Worm (Caenorhabditis elegans) whole organism, young adult: ENCODE measurements around the gene F11A5.5.

Experiments used
- D2030.7 ChIP-seq: fragments of 200-800 bp; sonication (Bioruptor generic); IDR thresholded peaks from 2 replicates; pipeline ENCODE4 v1.3.6; 2022; ENCODE audit warnings: missing genetic modification reagents, missing genetic modification characterization, missing compliant biosample characterization
- F10E7.11 ChIP-seq: sonication (generic microtip); optimal IDR thresholded peaks from 2 replicates; lab custom pipeline; 2017; ENCODE audit warnings: mild to moderate bottlenecking, missing genetic modification characterization, moderate library complexity, missing compliant biosample characterization
- F52B5.7 ChIP-seq: sonication (generic microtip); optimal IDR thresholded peaks from 2 replicates; lab custom pipeline; 2016; ENCODE audit warnings: mild to moderate bottlenecking, missing genetic modification characterization, missing compliant biosample characterization
- F57A8.1 ChIP-seq: fragments of 200-800 bp; sonication (Bioruptor generic); optimal IDR thresholded peaks from 2 replicates; lab custom pipeline; 2018; ENCODE audit warnings: mild to moderate bottlenecking, missing genetic modification characterization, moderate library complexity, missing compliant biosample characterization
- K12H6.12 ChIP-seq: fragments of 200-800 bp; sonication (Bioruptor generic); optimal IDR thresholded peaks from 2 replicates; lab custom pipeline; 2018; ENCODE audit warnings: mild to moderate bottlenecking, missing genetic modification characterization, missing compliant biosample characterization
- T07F8.4 ChIP-seq: sonication (generic microtip); optimal IDR thresholded peaks from 2 replicates; lab custom pipeline; 2016; ENCODE audit warnings: mild to moderate bottlenecking, missing genetic modification characterization, moderate library complexity, missing compliant biosample characterization
- Y53F4B.3 ChIP-seq: fragments of 200-800 bp; sonication (Bioruptor generic); IDR thresholded peaks from 2 replicates; pipeline ENCODE4 v1.3.6; 2022; ENCODE audit warnings: missing genetic modification reagents, missing genetic modification characterization, missing compliant biosample characterization
- Y56A3A.18 ChIP-seq: fragments of 200-800 bp; sonication (Bioruptor generic); IDR thresholded peaks from 2 replicates; pipeline ENCODE4 v1.3.6; 2022; ENCODE audit warnings: missing genetic modification reagents, missing genetic modification characterization, missing compliant biosample characterization
- Y79H2A.3 ChIP-seq: fragments of 200-800 bp; sonication (Bioruptor generic); conservative IDR thresholded peaks from 2 replicates; pipeline ENCODE4 v1.3.6; 2022; ENCODE audit warnings: missing genetic modification reagents, missing genetic modification characterization, missing compliant biosample characterization
- akir-1 ChIP-seq: fragments of 200-800 bp; sonication (Bioruptor generic); optimal IDR thresholded peaks from 2 replicates; lab custom pipeline; 2018; ENCODE audit warnings: mild to moderate bottlenecking, missing genetic modification characterization, moderate library complexity, missing compliant biosample characterization
- aptf-2 ChIP-seq: fragments of 200-800 bp; sonication (Bioruptor generic); conservative IDR thresholded peaks from 2 replicates; pipeline ENCODE4 v1.3.6; 2022; ENCODE audit warnings: missing genetic modification reagents, missing genetic modification characterization, missing compliant biosample characterization
- ceh-100 ChIP-seq: fragments of 200-800 bp; sonication (Bioruptor generic); IDR thresholded peaks from 2 replicates; pipeline ENCODE4 v1.3.6; 2022; ENCODE audit warnings: missing genetic modification reagents, missing genetic modification characterization, missing compliant biosample characterization
- ceh-40 ChIP-seq: fragments of 200-800 bp; sonication (Bioruptor generic); IDR thresholded peaks from 2 replicates; pipeline ENCODE4 v1.3.6; 2022; ENCODE audit warnings: missing genetic modification characterization, missing compliant biosample characterization
- ceh-58 ChIP-seq: fragments of 200-800 bp; sonication (Bioruptor generic); IDR thresholded peaks from 2 replicates; pipeline ENCODE4 v1.3.6; 2022; ENCODE audit warnings: missing genetic modification characterization, missing compliant biosample characterization
- egl-44 ChIP-seq: fragments of 200-800 bp; sonication (Bioruptor generic); IDR thresholded peaks from 2 replicates; pipeline ENCODE4 v1.3.6; 2022; ENCODE audit warnings: missing genetic modification reagents, missing genetic modification characterization, missing compliant biosample characterization
- ekl-4 ChIP-seq: fragments of 200-800 bp; sonication (Bioruptor generic); IDR thresholded peaks from 2 replicates; pipeline ENCODE4 v1.3.6; 2022; ENCODE audit warnings: missing genetic modification reagents, missing genetic modification characterization, missing compliant biosample characterization
- fkh-3 ChIP-seq: sonication (generic microtip); optimal IDR thresholded peaks from 2 replicates; lab custom pipeline; 2016; ENCODE audit warnings: mild to moderate bottlenecking, missing genetic modification characterization, missing compliant biosample characterization
- him-1 ChIP-seq: sonication (generic microtip); optimal IDR thresholded peaks from 2 replicates; lab custom pipeline; 2016; ENCODE audit warnings: missing genotype, missing genetic modification reagents, missing genetic modification characterization, missing compliant biosample characterization
- hrde-1 ChIP-seq: sonication (generic microtip); optimal IDR thresholded peaks from 2 replicates; lab custom pipeline; 2016; ENCODE audit warnings: missing genetic modification characterization, mild to moderate bottlenecking, missing compliant biosample characterization, moderate library complexity, missing genotype, missing genetic modification reagents, borderline replicate concordance
- hsf-1 ChIP-seq: fragments of 200-800 bp; sonication (Bioruptor generic); IDR thresholded peaks from 2 replicates; pipeline ENCODE4 v1.3.6; 2022; ENCODE audit warnings: missing genetic modification reagents, missing genetic modification characterization, missing compliant biosample characterization
- lag-1 ChIP-seq: fragments of 200-800 bp; sonication (Bioruptor generic); IDR thresholded peaks from 2 replicates; pipeline ENCODE4 v1.3.6; 2022; ENCODE audit warnings: missing genetic modification reagents, missing genetic modification characterization, missing compliant biosample characterization
- let-526 ChIP-seq: fragments of 200-800 bp; sonication (Bioruptor generic); IDR thresholded peaks from 2 replicates; pipeline ENCODE4 v1.3.6; 2022; ENCODE audit warnings: missing genetic modification reagents, missing genetic modification characterization, missing compliant biosample characterization
- lin-26 ChIP-seq: fragments of 200-800 bp; sonication (Bioruptor generic); IDR thresholded peaks from 2 replicates; pipeline ENCODE4 v1.3.6; 2022; ENCODE audit warnings: missing genetic modification reagents, missing genetic modification characterization, missing compliant biosample characterization
- lin-40 ChIP-seq: sonication (generic microtip); optimal IDR thresholded peaks from 2 replicates; lab custom pipeline; 2016; ENCODE audit warnings: missing genetic modification characterization, mild to moderate bottlenecking, missing compliant biosample characterization, missing genotype, missing genetic modification reagents
- lsl-1 ChIP-seq: fragments of 200-800 bp; sonication (Bioruptor generic); optimal IDR thresholded peaks from 2 replicates; lab custom pipeline; 2018; ENCODE audit warnings: mild to moderate bottlenecking, missing genetic modification characterization, moderate library complexity, missing compliant biosample characterization
- madf-3 ChIP-seq: fragments of 200-800 bp; sonication (Bioruptor generic); IDR thresholded peaks from 2 replicates; pipeline ENCODE4 v1.3.6; 2022; ENCODE audit warnings: missing genetic modification reagents, missing genetic modification characterization, missing compliant biosample characterization
- mel-28 ChIP-seq: sonication (generic microtip); optimal IDR thresholded peaks from 2 replicates; lab custom pipeline; 2016; ENCODE audit warnings: borderline replicate concordance, mild to moderate bottlenecking, missing genetic modification characterization, missing compliant biosample characterization
- mes-4 ChIP-seq: sonication (generic microtip); optimal IDR thresholded peaks from 2 replicates; lab custom pipeline; 2016; ENCODE audit warnings: missing genotype, missing genetic modification characterization, missing compliant biosample characterization
- mxl-1 ChIP-seq: sonication (generic microtip); optimal IDR thresholded peaks from 2 replicates; lab custom pipeline; 2016; ENCODE audit warnings: missing genetic modification characterization, missing compliant biosample characterization
- nfya-1 ChIP-seq: sonication (generic microtip); optimal IDR thresholded peaks from 2 replicates; lab custom pipeline; 2017; ENCODE audit warnings: antibody characterized with exemption, missing compliant biosample characterization, missing genetic modification characterization, borderline replicate concordance; ENCODE audit not compliant: insufficient read depth
- nhr-179 ChIP-seq: sonication (generic microtip); optimal IDR thresholded peaks from 2 replicates; lab custom pipeline; 2016; ENCODE audit warnings: mild to moderate bottlenecking, missing genetic modification characterization, missing compliant biosample characterization
- pha-4 ChIP-seq: fragments of 150-350 bp; sonication (generic microtip); optimal IDR thresholded peaks from 2 replicates; lab custom pipeline; 2014; ENCODE audit warnings: missing biosample characterization, missing genetic modification reagents, missing genetic modification characterization
- rec-8 ChIP-seq, 2 experiments: sonication (generic microtip); optimal IDR thresholded peaks; 2 replicates each; lab custom pipeline; 2016; ENCODE audit warnings: mild to moderate bottlenecking in 2 of 2, missing genetic modification characterization in 2 of 2, missing genetic modification reagents in 2 of 2, missing genotype in 2 of 2, missing biosample characterization in 1 of 2, missing compliant biosample characterization in 1 of 2, moderate library complexity in 1 of 2
- repo-1 ChIP-seq: sonication (generic microtip); optimal IDR thresholded peaks from 2 replicates; lab custom pipeline; 2017; ENCODE audit warnings: mild to moderate bottlenecking, missing genetic modification characterization, missing compliant biosample characterization
- snpc-1.1 ChIP-seq: sonication (generic microtip); optimal IDR thresholded peaks from 2 replicates; lab custom pipeline; 2017; ENCODE audit warnings: missing genetic modification characterization, mild to moderate bottlenecking, missing compliant biosample characterization, antibody characterized with exemption, moderate library complexity, missing genotype, missing genetic modification reagents; ENCODE audit not compliant: insufficient read depth
- snpc-3.4 ChIP-seq: sonication (generic microtip); optimal IDR thresholded peaks from 2 replicates; lab custom pipeline; 2017; ENCODE audit warnings: missing genetic modification characterization, mild to moderate bottlenecking, missing compliant biosample characterization, antibody characterized with exemption, moderate library complexity, missing genotype, missing genetic modification reagents
- snpc-4 ChIP-seq, 5 experiments: fragments of 150-350 bp in 1 of 5; sonication (generic microtip) in 4 of 5; optimal IDR thresholded peaks; 2 replicates each; lab custom pipeline; 2014 to 2018; ENCODE audit warnings: missing genetic modification characterization in 5 of 5, missing biosample characterization in 3 of 5, antibody characterized with exemption in 2 of 5, mild to moderate bottlenecking in 2 of 5, missing compliant biosample characterization in 2 of 5, missing genotype in 2 of 5, moderate library complexity in 2 of 5, missing genetic modification reagents in 1 of 5
- tlf-1 ChIP-seq: fragments of 200-800 bp; sonication (Bioruptor generic); optimal IDR thresholded peaks from 2 replicates; lab custom pipeline; 2018; ENCODE audit warnings: mild to moderate bottlenecking, missing genetic modification characterization, missing compliant biosample characterization
- xnd-1 ChIP-seq: sonication (generic microtip); optimal IDR thresholded peaks from 2 replicates; lab custom pipeline; 2016; ENCODE audit warnings: missing genotype, missing genetic modification reagents, missing genetic modification characterization, missing compliant biosample characterization
- ztf-22 ChIP-seq: fragments of 200-800 bp; sonication (Bioruptor generic); optimal IDR thresholded peaks from 2 replicates; lab custom pipeline; 2018; ENCODE audit warnings: mild to moderate bottlenecking, missing genetic modification characterization, moderate library complexity, missing compliant biosample characterization
- ztf-26 ChIP-seq: sonication (generic microtip); optimal IDR thresholded peaks from 2 replicates; lab custom pipeline; 2017; ENCODE audit warnings: missing genetic modification characterization, missing compliant biosample characterization

The F11A5.5 gene

ce11 chrV:16235135-16235534 lies 37.0 kb downstream of the F11A5.5 start, which contains the start of gene F21H7.3:
Gene F21H7.3 (minus strand): TSS chrV:16235235.
- no peak for TF ChIP-seq ceh-40 (GFP tag; lab: Robert Waterston, UW)
- no peak for TF ChIP-seq F10E7.11
- TF ChIP-seq rec-8 (tag; optimal IDR thresholded peaks at IDR 0.05; lab: Kevin White, UChicago) = no peak
- no peak for TF ChIP-seq nfya-1 (tag; lab: Kevin White, UChicago)
- TF ChIP-seq Y56A3A.18 = no peak
- no peak for TF ChIP-seq lsl-1
- TF ChIP-seq lag-1 (GFP tag; lab: Robert Waterston, UW) = no peak
- TF ChIP-seq fkh-3 (tag; lab: Kevin White, UChicago) = no peak
- TF ChIP-seq egl-44 = no peak
- no peak for TF ChIP-seq tlf-1
- TF ChIP-seq lin-26 (GFP tag; lab: Robert Waterston, UW) = no peak
- TF ChIP-seq xnd-1 (tag; lab: Kevin White, UChicago) = no peak
- TF ChIP-seq D2030.7 = no peak
- TF ChIP-seq hsf-1 (GFP tag; lab: Robert Waterston, UW) = no peak
- no peak for TF ChIP-seq lin-40 (tag; lab: Kevin White, UChicago)
- no peak for TF ChIP-seq Y53F4B.3 (GFP tag; lab: Robert Waterston, UW)
- TF ChIP-seq pha-4 (tag; lab: Kevin White, UChicago) = no peak
- TF ChIP-seq, all 124 proteins: peak for 0

ce11 chrV:16235647-16236046 lies 37.5 kb downstream of the F11A5.5 start, which contains the start of gene srh-98:
Gene srh-98 (minus strand): TSS chrV:16235747.
- TF ChIP-seq ztf-22 (GFP tag; lab: Kevin White, UChicago) (no peak), ceh-58 (GFP tag; lab: Robert Waterston, UW) (no peak), mel-28 (tag; lab: Kevin White, UChicago) (no peak), repo-1 (tag; lab: Kevin White, UChicago) (no peak), snpc-3.4 (tag; lab: Kevin White, UChicago) (no peak), D2030.7 (no peak), ceh-100 (GFP tag; lab: Robert Waterston, UW) (no peak), madf-3 (GFP tag; lab: Robert Waterston, UW) (no peak), mxl-1 (tag; lab: Kevin White, UChicago) (no peak), F52B5.7 (tag; lab: Kevin White, UChicago) (no peak), mes-4 (tag; lab: Kevin White, UChicago) (no peak), snpc-4 (GFP tag; optimal IDR thresholded peaks at IDR 0.05; lab: Kevin White, UChicago) (no peak), snpc-4 (tag; optimal IDR thresholded peaks at IDR 0.05; lab: Kevin White, UChicago) (no peak), akir-1 (GFP tag; lab: Kevin White, UChicago) (no peak), F57A8.1 (GFP tag; lab: Kevin White, UChicago) (no peak), Y79H2A.3 (GFP tag; lab: Robert Waterston, UW) (no peak)

- no peak for TF ChIP-seq hrde-1 (tag; lab: Kevin White, UChicago)
- no peak for TF ChIP-seq T07F8.4
- no peak for TF ChIP-seq aptf-2
- TF ChIP-seq egl-44 = no peak
- TF ChIP-seq snpc-1.1 (tag; lab: Kevin White, UChicago) = no peak
- TF ChIP-seq ekl-4 = no peak
- TF ChIP-seq him-1 (tag; lab: Kevin White, UChicago) = no peak
- no peak for TF ChIP-seq ztf-26 (tag; lab: Kevin White, UChicago)
- TF ChIP-seq nhr-179 (tag; lab: Kevin White, UChicago) = no peak
- TF ChIP-seq K12H6.12 (tag; lab: Kevin White, UChicago) = no peak
- TF ChIP-seq let-526 (GFP tag; lab: Robert Waterston, UW) = no peak
These were observed 39.1 kb downstream of the F11A5.5 start, which contains the start of gene F21H7.5 for ce11 chrV:16237223-16237622. Gene F21H7.5 (plus strand): TSS chrV:16237523.
